Worm (Caenorhabditis elegans): ENCODE data around the gene Y43D4A.5.
"Not testable (repeated sequence)": the region's sequence is repeated elsewhere in the genome, so short reads cannot be mapped to it uniquely, and the experiment has no call there.

Gene Y43D4A.5

DNA sequence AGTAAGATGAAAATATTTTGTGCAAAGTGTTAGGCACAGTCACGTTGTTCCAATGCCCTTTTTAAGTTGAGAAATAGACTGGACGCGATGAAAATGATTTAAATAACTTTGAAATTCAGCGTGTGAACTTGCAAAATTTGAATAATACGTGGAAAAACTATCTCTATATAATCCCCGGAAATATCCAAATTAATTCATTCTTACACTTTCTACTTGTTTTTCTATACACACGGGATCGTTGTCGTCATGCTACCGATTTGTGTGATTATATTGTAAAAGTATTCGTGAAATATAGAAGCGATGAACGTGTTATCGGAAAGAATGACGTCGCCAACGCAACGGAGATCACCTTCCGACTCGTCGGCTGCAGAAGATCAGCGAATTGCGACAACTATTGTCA is 32.0 kb upstream of the Y43D4A.5 start, which contains the start of gene Y43D4A.1 (continued):
- no peak for TF ChIP-seq ceh-58 (GFP tag; IDR thresholded peaks at IDR 0.05)

DNA sequence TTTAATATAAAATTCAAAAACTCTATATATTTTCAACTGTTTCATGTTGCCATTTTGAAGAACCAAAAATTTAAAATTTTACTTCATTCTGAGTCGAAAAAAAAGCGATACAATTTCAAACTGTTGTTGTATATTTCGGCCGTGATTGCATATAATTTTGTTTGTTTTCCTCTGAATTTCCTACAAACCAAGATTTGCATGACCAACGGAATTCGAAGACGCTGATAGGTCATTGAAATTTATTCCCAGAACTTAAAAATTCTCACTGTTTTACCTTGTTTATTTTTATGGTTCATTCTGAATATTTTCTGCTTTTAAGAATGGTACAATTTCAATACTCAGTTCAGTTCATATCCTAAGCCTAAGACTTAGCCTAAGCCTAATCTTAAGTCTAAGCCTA is 24.5 kb upstream of the Y43D4A.5 start:
- no peak for TF ChIP-seq snpc-4 (GFP tag; optimal IDR thresholded peaks at IDR 0.05)
- peak in 2 of 4 experiments; percentile 25 to 39 for TF ChIP-seq snpc-4 (tag; optimal IDR thresholded peaks at IDR 0.05)
- peak; percentile 58; the same call in 1 of the 2 replicates for TF ChIP-seq attf-6 (GFP tag; IDR thresholded peaks at IDR 0.05)
- TF ChIP-seq egl-18 (GFP tag; IDR thresholded peaks at IDR 0.05) = no peak

DNA sequence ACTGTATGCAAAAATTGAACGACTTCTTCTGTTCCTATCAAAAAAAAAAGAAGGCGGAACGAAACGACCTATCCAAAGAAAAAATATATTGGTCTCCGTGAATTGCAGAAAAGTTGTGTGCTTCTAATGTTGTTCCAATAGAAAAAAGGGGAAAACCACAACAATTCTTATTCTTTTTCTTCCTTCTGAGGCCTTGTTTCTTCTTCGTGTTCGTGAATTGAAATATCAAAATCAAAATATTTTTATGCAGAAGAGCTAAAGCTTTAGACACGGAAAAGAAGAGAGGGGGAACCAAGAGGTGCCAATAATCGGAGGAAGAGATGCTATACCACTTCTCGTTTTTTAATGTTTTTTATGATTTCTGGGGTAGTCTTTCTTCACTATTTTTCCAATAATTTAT is 19.8 kb upstream of the Y43D4A.5 start, which contains the start of gene Y43D4A.2:
TSS of gene Y43D4A.2 (minus strand) at position 101 of the 400 bp plus-strand sequence.
- TF ChIP-seq ztf-18, nhr-90, nhr-80 (tag; optimal IDR thresholded peaks at IDR 0.05): not testable (repeated sequence)

DNA sequence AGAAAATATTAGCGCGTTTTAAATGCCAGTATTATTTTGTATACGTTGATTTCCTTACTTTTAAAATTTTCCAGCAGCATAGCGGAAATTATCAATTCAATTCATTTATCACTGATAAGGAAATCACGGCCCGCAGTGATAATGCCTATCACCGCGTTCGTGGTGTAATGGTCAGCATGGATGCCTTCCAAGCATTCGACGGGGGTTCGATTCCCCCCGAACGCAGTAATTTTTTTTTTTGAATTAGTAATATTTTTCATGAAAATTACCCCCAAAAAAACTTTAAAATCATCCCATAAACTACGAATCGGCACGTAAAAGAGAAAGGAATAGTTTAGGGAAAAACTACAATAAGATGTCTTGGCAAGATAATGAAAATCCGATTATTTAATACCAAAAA is 526 bp upstream of the Y43D4A.5 start:
- TF ChIP-seq him-1 (tag; optimal IDR thresholded peaks at IDR 0.05) = peak; percentile 79
- peak; percentile 29 for TF ChIP-seq nhr-80 (tag; optimal IDR thresholded peaks at IDR 0.05)
- TF ChIP-seq lin-35 (GFP tag; optimal IDR thresholded peaks at IDR 0.05) = peak in 1 of 3 experiments; percentile 14
- TF ChIP-seq mxl-1 (tag; optimal IDR thresholded peaks at IDR 0.05) = peak; percentile 67
- TF ChIP-seq B0336.3 (GFP tag; IDR thresholded peaks at IDR 0.05) = no peak
- 0 out of 2 replicates have a peak, but pooled peaks have one; percentile 6 for TF ChIP-seq madf-8 (GFP tag; conservative IDR thresholded peaks at IDR 0.05)
- peak; percentile 97 for TF ChIP-seq attf-6 (GFP tag; IDR thresholded peaks at IDR 0.05)
- TF ChIP-seq ztf-22 (GFP tag; optimal IDR thresholded peaks at IDR 0.05) = no peak
- TF ChIP-seq mes-4 (tag; optimal IDR thresholded peaks at IDR 0.05) = peak; percentile 67
- TF ChIP-seq ceh-79 (tag; optimal IDR thresholded peaks at IDR 0.05) = no peak
- peak; percentile 62 for TF ChIP-seq ztf-18 (tag; optimal IDR thresholded peaks at IDR 0.05)
- peak; percentile 20 for TF ChIP-seq lin-40 (tag; optimal IDR thresholded peaks at IDR 0.05)
- no peak for TF ChIP-seq efl-1 (GFP tag; optimal IDR thresholded peaks at IDR 0.05)
- peak; percentile 47 for TF ChIP-seq zim-3 (tag; optimal IDR thresholded peaks at IDR 0.05)
- TF ChIP-seq let-526 (GFP tag; IDR thresholded peaks at IDR 0.05) = 0 out of 2 replicates have a peak, but pooled peaks have one; percentile 16
- TF ChIP-seq F37B4.10 (GFP tag; IDR thresholded peaks at IDR 0.05) = no peak
- peak; percentile 29 for TF ChIP-seq snpc-3.4 (tag; optimal IDR thresholded peaks at IDR 0.05)
- TF ChIP-seq lin-54 (GFP tag; optimal IDR thresholded peaks at IDR 0.05) = peak; percentile 32
- peak; percentile 91 for TF ChIP-seq snpc-1.3 (tag; optimal IDR thresholded peaks at IDR 0.05; ENCODE audit: insufficient read depth)
- TF ChIP-seq ceh-100 (GFP tag; IDR thresholded peaks at IDR 0.05) = 0 out of 2 replicates have a peak, but pooled peaks have one; percentile 23
- TF ChIP-seq madf-10 (tag; optimal IDR thresholded peaks at IDR 0.05) = peak; percentile 50
- peak; percentile 69 for TF ChIP-seq pbrm-1 (GFP tag; IDR thresholded peaks at IDR 0.05)
- TF ChIP-seq tbp1 (GFP tag; optimal IDR thresholded peaks at IDR 0.05) = peak; percentile 95
- TF ChIP-seq C06A6.2 (GFP tag; conservative IDR thresholded peaks at IDR 0.05) = no peak
- TF ChIP-seq cebp-2 (GFP tag; IDR thresholded peaks at IDR 0.05) = 0 out of 2 replicates have a peak, but pooled peaks have one; percentile 43
- 0 out of 2 replicates have a peak, but pooled peaks have one; percentile 78 for TF ChIP-seq madf-3 (GFP tag; IDR thresholded peaks at IDR 0.05)
- TF ChIP-seq ZK185.1 (tag; optimal IDR thresholded peaks at IDR 0.05; ENCODE audit: poor library complexity, severe bottlenecking) = peak; percentile 80
- peak; percentile 90 for TF ChIP-seq snpc-4 (GFP tag; optimal IDR thresholded peaks at IDR 0.05)
- peak; percentile 45 to 97 (median 94) for TF ChIP-seq snpc-4 (tag; optimal IDR thresholded peaks at IDR 0.05)
- TF ChIP-seq rec-8 (tag; optimal IDR thresholded peaks at IDR 0.05) = peak; percentile 71 to 79
- peak; percentile 65; the same call in 1 of the 2 replicates for TF ChIP-seq D2030.7 (GFP tag; IDR thresholded peaks at IDR 0.05)
- TF ChIP-seq F23B12.7 (tag; optimal IDR thresholded peaks at IDR 0.05; ENCODE audit: insufficient read depth) = peak; percentile 66
- TF ChIP-seq athp-1 (tag; optimal IDR thresholded peaks at IDR 0.05) = peak; percentile 46
- TF ChIP-seq ama-1 (optimal IDR thresholded peaks at IDR 0.05) = no peak
- TF ChIP-seq ama-1 (GFP tag; optimal IDR thresholded peaks at IDR 0.05) = peak; percentile 74 to 77
- no peak for TF ChIP-seq madf-6 (GFP tag; IDR thresholded peaks at IDR 0.05)
- TF ChIP-seq ceh-91 (GFP tag; IDR thresholded peaks at IDR 0.05) = no peak
- TF ChIP-seq rpc-1 (optimal IDR thresholded peaks at IDR 0.05) = peak; percentile 91
- TF ChIP-seq rpc-1 (tag; optimal IDR thresholded peaks at IDR 0.05) = peak; percentile 98

All from whole organism, young adult.